Fruit fly (Drosophila melanogaster): ENCODE measurements around the gene CG13690.
A peak's percentile ranks its signal among the peaks of the same experiment; 100 is the strongest.

The CG13690 gene

dm6 chr2L:392529-392928, 26.9 kb downstream of the CG13690 start:
- no peak for TF ChIP-seq Abd-B (GFP tag; optimal IDR thresholded peaks at IDR 0.05)
- no peak for TF ChIP-seq fru (GFP tag; optimal IDR thresholded peaks at IDR 0.05)
- no peak for TF ChIP-seq br (GFP tag; optimal IDR thresholded peaks at IDR 0.05)
- TF ChIP-seq ey (GFP tag; optimal IDR thresholded peaks at IDR 0.05) = no peak
- TF ChIP-seq brk (GFP tag; optimal IDR thresholded peaks at IDR 0.05) = no peak
- no peak for TF ChIP-seq Sp1 (GFP tag; optimal IDR thresholded peaks at IDR 0.05)
- TF ChIP-seq Jra (GFP tag; optimal IDR thresholded peaks at IDR 0.05) = no peak
- TF ChIP-seq CG9705 (GFP tag; optimal IDR thresholded peaks at IDR 0.05) = no peak
- TF ChIP-seq Dfd (GFP tag; optimal IDR thresholded peaks at IDR 0.05) = no peak
- no peak for TF ChIP-seq usp (GFP tag; optimal IDR thresholded peaks at IDR 0.05)
- no peak for TF ChIP-seq N (GFP tag; optimal IDR thresholded peaks at IDR 0.05)
- TF ChIP-seq OdsH (GFP tag; optimal IDR thresholded peaks at IDR 0.05) = no peak

dm6 chr2L:390509-390908, 28.9 kb downstream of the CG13690 start:
- TF ChIP-seq lola (GFP tag; optimal IDR thresholded peaks at IDR 0.05) = no peak
- TF ChIP-seq ey (GFP tag; optimal IDR thresholded peaks at IDR 0.05) = no peak
- TF ChIP-seq OdsH (GFP tag; optimal IDR thresholded peaks at IDR 0.05) = no peak
- TF ChIP-seq dl (GFP tag; optimal IDR thresholded peaks at IDR 0.05; ENCODE audit: insufficient read depth in 1 of 2, partially characterized antibody in 2 of 2) = no peak
- TF ChIP-seq brk (GFP tag; optimal IDR thresholded peaks at IDR 0.05) = no peak
- TF ChIP-seq Mio (GFP tag; optimal IDR thresholded peaks at IDR 0.05) = no peak
- no peak for TF ChIP-seq pan (optimal IDR thresholded peaks at IDR 0.05)
- no peak for TF ChIP-seq Dif (GFP tag; optimal IDR thresholded peaks at IDR 0.05; ENCODE audit: partially characterized antibody)
- TF ChIP-seq rgr (GFP tag; optimal IDR thresholded peaks at IDR 0.05) = no peak
- TF ChIP-seq dsf (GFP tag; optimal IDR thresholded peaks at IDR 0.05; ENCODE audit: borderline replicate concordance) = no peak
- TF ChIP-seq CG9705 (GFP tag; optimal IDR thresholded peaks at IDR 0.05) = no peak
- no peak for TF ChIP-seq foxo (GFP tag; optimal IDR thresholded peaks at IDR 0.05)
- TF ChIP-seq jim (GFP tag; optimal IDR thresholded peaks at IDR 0.05) = no peak
- TF ChIP-seq N (GFP tag; optimal IDR thresholded peaks at IDR 0.05) = no peak
- no peak for TF ChIP-seq Myc (optimal IDR thresholded peaks at IDR 0.05)
- TF ChIP-seq woc (GFP tag; optimal IDR thresholded peaks at IDR 0.05) = no peak
- TF ChIP-seq dmrt93B (GFP tag; optimal IDR thresholded peaks at IDR 0.05) = no peak
- no peak for TF ChIP-seq Dfd (GFP tag; optimal IDR thresholded peaks at IDR 0.05)
- TF ChIP-seq Hr78 (GFP tag; optimal IDR thresholded peaks at IDR 0.05) = no peak

- TF ChIP-seq h (GFP tag; optimal IDR thresholded peaks at IDR 0.05) (peak; percentile 72), Mio (GFP tag; optimal IDR thresholded peaks at IDR 0.05) (no peak), Sp1 (GFP tag; optimal IDR thresholded peaks at IDR 0.05) (peak; percentile 55), ey (GFP tag; optimal IDR thresholded peaks at IDR 0.05) (peak; percentile 63), fru (GFP tag; optimal IDR thresholded peaks at IDR 0.05) (peak; percentile 69), Hr83 (GFP tag; optimal IDR thresholded peaks at IDR 0.05; ENCODE audit: poor library complexity, severe bottlenecking) (no peak), CrebA (GFP tag; optimal IDR thresholded peaks at IDR 0.05; ENCODE audit: borderline replicate concordance) (no peak), GATAd (GFP tag; optimal IDR thresholded peaks at IDR 0.05) (no peak), woc (GFP tag; optimal IDR thresholded peaks at IDR 0.05) (peak; percentile 36), Jra (GFP tag; optimal IDR thresholded peaks at IDR 0.05) (peak; percentile 19), OdsH (GFP tag; optimal IDR thresholded peaks at IDR 0.05) (peak; percentile 57), CG9705 (GFP tag; optimal IDR thresholded peaks at IDR 0.05) (no peak), rgr (GFP tag; optimal IDR thresholded peaks at IDR 0.05) (peak; percentile 67), lola (GFP tag; optimal IDR thresholded peaks at IDR 0.05) (no peak), tai (GFP tag; optimal IDR thresholded peaks at IDR 0.05) (no peak), dsf (GFP tag; optimal IDR thresholded peaks at IDR 0.05; ENCODE audit: borderline replicate concordance) (no peak), N (GFP tag; optimal IDR thresholded peaks at IDR 0.05) (no peak), brk (GFP tag; optimal IDR thresholded peaks at IDR 0.05) (peak; percentile 64), Abd-B (GFP tag; optimal IDR thresholded peaks at IDR 0.05) (no peak), dmrt93B (GFP tag; optimal IDR thresholded peaks at IDR 0.05) (peak; percentile 5), dl (GFP tag; optimal IDR thresholded peaks at IDR 0.05; ENCODE audit: insufficient read depth in 1 of 2, partially characterized antibody in 2 of 2) (no peak), Dif (GFP tag; optimal IDR thresholded peaks at IDR 0.05; ENCODE audit: partially characterized antibody) (no peak), foxo (GFP tag; optimal IDR thresholded peaks at IDR 0.05) (peak in 1 of 2 experiments; percentile 70), Hr78 (GFP tag; optimal IDR thresholded peaks at IDR 0.05) (no peak), pan (optimal IDR thresholded peaks at IDR 0.05) (no peak), Vsx2 (GFP tag; optimal IDR thresholded peaks at IDR 0.05; ENCODE audit: partially characterized antibody) (no peak), HLH106 (tag; optimal IDR thresholded peaks at IDR 0.05) (peak; percentile 62), jim (GFP tag; optimal IDR thresholded peaks at IDR 0.05) (no peak), usp (GFP tag; optimal IDR thresholded peaks at IDR 0.05) (no peak), psq (GFP tag; optimal IDR thresholded peaks at IDR 0.05) (peak; percentile 43), Dfd (GFP tag; optimal IDR thresholded peaks at IDR 0.05) (no peak), br (GFP tag; optimal IDR thresholded peaks at IDR 0.05) (peak; percentile 70), sage (GFP tag; optimal IDR thresholded peaks at IDR 0.05) (peak; percentile 12), CG32264 (GFP tag; optimal IDR thresholded peaks at IDR 0.05) (no peak), Rel (GFP tag; optimal IDR thresholded peaks at IDR 0.05) (no peak), Rel (tag; optimal IDR thresholded peaks at IDR 0.05) (peak; percentile 1), sv (GFP tag; optimal IDR thresholded peaks at IDR 0.05) (no peak), Myc (optimal IDR thresholded peaks at IDR 0.05) (no peak), Hnf4 (GFP tag; optimal IDR thresholded peaks at IDR 0.05) (peak; percentile 67)
Measured at dm6 chr2L:382807-383206, 36.6 kb downstream of the CG13690 start.
